Worm (Caenorhabditis elegans): ENCODE measurements around the gene tag-297.
A peak's percentile ranks its signal among the peaks of the same experiment; 100 is the strongest.

Gene tag-297

DNA sequence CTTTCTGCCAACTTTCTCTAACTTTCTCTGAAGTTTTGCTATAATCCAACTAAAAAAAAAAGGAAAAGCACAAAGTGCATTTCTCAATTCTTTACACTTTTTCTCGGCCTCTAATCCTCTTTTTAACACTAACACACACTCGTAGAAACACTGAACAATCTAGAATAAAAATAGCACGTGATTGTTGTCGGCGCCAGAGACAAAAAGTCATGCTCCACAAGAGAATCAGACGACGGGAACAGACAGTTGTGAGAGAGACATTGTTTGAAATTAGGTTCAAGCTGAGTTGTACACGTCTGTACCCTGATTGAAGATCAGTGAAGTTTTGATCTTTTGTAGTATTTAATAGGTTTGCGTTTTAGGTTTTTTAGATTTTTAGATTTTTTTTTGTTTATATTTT lies 29.1 kb upstream of the tag-297 start (continued):
- peak; percentile 61; the same call in 1 of the 2 replicates for TF ChIP-seq T26A8.4 (GFP tag; IDR thresholded peaks at IDR 0.05)
- TF ChIP-seq lin-13 (GFP tag; optimal IDR thresholded peaks at IDR 0.05) = peak; percentile 37
- no peak for TF ChIP-seq F37D6.2 (tag; optimal IDR thresholded peaks at IDR 0.05)
- TF ChIP-seq dve-1 (tag; optimal IDR thresholded peaks at IDR 0.05; ENCODE audit: insufficient read depth) = peak; percentile 99
- TF ChIP-seq nhr-42 (GFP tag; IDR thresholded peaks at IDR 0.05) = peak; percentile 73
- TF ChIP-seq daf-16 (GFP tag; optimal IDR thresholded peaks at IDR 0.05) = peak; percentile 13 to 74
- peak; percentile 90 for TF ChIP-seq daf-16 (tag; optimal IDR thresholded peaks at IDR 0.05)
- TF ChIP-seq lin-38 (GFP tag; IDR thresholded peaks at IDR 0.05) = no peak
- TF ChIP-seq nhr-6 (tag; optimal IDR thresholded peaks at IDR 0.05) = peak; percentile 41
- TF ChIP-seq aha-1 (tag) = peak; percentile 95
- peak; percentile 92 for TF ChIP-seq nhr-11 (tag; optimal IDR thresholded peaks at IDR 0.05)
- TF ChIP-seq pha-4 (GFP tag; IDR thresholded peaks at IDR 0.05) = peak; percentile 23; the same call in 1 of the 2 replicates
- TF ChIP-seq pha-4 (tag; optimal IDR thresholded peaks at IDR 0.05) = no peak
- TF ChIP-seq egl-43 (GFP tag; IDR thresholded peaks at IDR 0.05) = no peak
- peak; percentile 81 for TF ChIP-seq nhr-28 (tag; optimal IDR thresholded peaks at IDR 0.05)
- peak; percentile 48 for TF ChIP-seq nhr-102 (tag; optimal IDR thresholded peaks at IDR 0.05)
- no peak for TF ChIP-seq lin-29 (GFP tag; IDR thresholded peaks at IDR 0.05)
- no peak for TF ChIP-seq nhr-25 (tag; optimal IDR thresholded peaks at IDR 0.05; ENCODE audit: borderline replicate concordance, insufficient read depth)
- peak; percentile 91 for TF ChIP-seq hlh-11 (tag; optimal IDR thresholded peaks at IDR 0.05)
- TF ChIP-seq zip-2 (tag; optimal IDR thresholded peaks at IDR 0.05) = no peak
- peak; percentile 36 to 76 for TF ChIP-seq hif-1 (tag; optimal IDR thresholded peaks at IDR 0.05)
- peak; percentile 62; the same call in 1 of the 2 replicates for TF ChIP-seq mxl-2 (GFP tag; conservative IDR thresholded peaks at IDR 0.05)
- TF ChIP-seq nhr-10 (tag; optimal IDR thresholded peaks at IDR 0.05) = peak; percentile 67
- TF ChIP-seq jun-1 (tag; optimal IDR thresholded peaks at IDR 0.05) = no peak
- peak in 1 of 2 experiments; percentile 59 for TF ChIP-seq unc-62 (GFP tag; optimal IDR thresholded peaks at IDR 0.05 in 1 of 2)
- no peak for TF ChIP-seq unc-62 (tag; optimal IDR thresholded peaks at IDR 0.05)

DNA sequence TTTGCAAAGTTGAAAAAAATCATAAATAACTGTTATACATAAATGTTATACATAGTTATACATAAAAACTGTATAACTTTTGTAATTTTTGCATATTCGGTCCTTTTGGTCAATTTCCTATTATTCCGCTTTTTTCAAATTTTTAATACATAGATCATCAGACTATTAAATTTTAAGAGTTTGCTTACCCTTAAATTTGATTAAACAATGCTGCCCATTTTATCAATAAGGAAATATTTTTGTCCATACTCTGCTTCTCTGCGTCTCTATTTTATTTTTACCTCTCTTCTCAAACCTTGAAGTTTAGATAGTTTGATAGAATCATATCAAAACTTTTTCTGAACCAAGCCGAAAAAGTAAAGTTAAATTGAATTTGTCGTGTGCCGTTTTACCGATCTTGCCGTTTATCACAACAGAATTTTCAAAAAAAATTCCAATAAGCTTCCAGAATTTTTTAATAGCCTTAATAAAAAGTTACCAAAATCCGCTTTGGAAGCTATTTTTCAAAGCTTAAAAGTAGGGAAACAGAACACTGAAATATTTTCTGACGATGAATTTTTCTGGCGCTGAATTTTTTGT lies 28.1 kb upstream of the tag-297 start:
- no peak for TF ChIP-seq lin-1 (GFP tag; IDR thresholded peaks at IDR 0.05)
- TF ChIP-seq ceh-28 (tag; optimal IDR thresholded peaks at IDR 0.05) = no peak
- no peak for TF ChIP-seq php-3 (GFP tag; IDR thresholded peaks at IDR 0.05)
- no peak for TF ChIP-seq lsy-2 (tag; optimal IDR thresholded peaks at IDR 0.05)
- no peak for TF ChIP-seq unc-62 (GFP tag; optimal IDR thresholded peaks at IDR 0.05 in 1 of 2)
- TF ChIP-seq unc-62 (tag; optimal IDR thresholded peaks at IDR 0.05) = no peak
- no peak for TF ChIP-seq ztf-7 (tag; optimal IDR thresholded peaks at IDR 0.05)
- TF ChIP-seq attf-4 (tag; optimal IDR thresholded peaks at IDR 0.05) = no peak
- no peak for TF ChIP-seq dmd-6 (GFP tag; IDR thresholded peaks at IDR 0.05)
- TF ChIP-seq nhr-48 (tag; optimal IDR thresholded peaks at IDR 0.05) = no peak
- no peak for TF ChIP-seq F10B5.3 (tag; optimal IDR thresholded peaks at IDR 0.05)
- TF ChIP-seq hmg-1.1 (GFP tag; IDR thresholded peaks at IDR 0.05) = no peak
- TF ChIP-seq ceh-44 (GFP tag; IDR thresholded peaks at IDR 0.05) = no peak
- TF ChIP-seq nhr-28 (tag; optimal IDR thresholded peaks at IDR 0.05) = peak; percentile 43
- TF ChIP-seq spr-1 (tag; optimal IDR thresholded peaks at IDR 0.05) = no peak
- TF ChIP-seq dpl-1 (GFP tag; optimal IDR thresholded peaks at IDR 0.05) = no peak
- no peak for TF ChIP-seq lir-3 (tag; optimal IDR thresholded peaks at IDR 0.05)
- no peak for TF ChIP-seq lin-29 (GFP tag; IDR thresholded peaks at IDR 0.05)
- TF ChIP-seq Y105C5A.15 (GFP tag; IDR thresholded peaks at IDR 0.05) = 0 out of 2 replicates have a peak, but pooled peaks have one; percentile 58
- TF ChIP-seq daf-16 (GFP tag; optimal IDR thresholded peaks at IDR 0.05) = no peak
- TF ChIP-seq daf-16 (tag; optimal IDR thresholded peaks at IDR 0.05) = peak; percentile 79
- TF ChIP-seq F26F4.8 (GFP tag; conservative IDR thresholded peaks at IDR 0.05) = no peak
- no peak for TF ChIP-seq saeg-2 (GFP tag; IDR thresholded peaks at IDR 0.05)
- peak; percentile 54 for TF ChIP-seq aha-1 (tag)
- no peak for TF ChIP-seq fos-1 (tag; optimal IDR thresholded peaks at IDR 0.05)
- no peak for TF ChIP-seq nhr-237 (tag; optimal IDR thresholded peaks at IDR 0.05)
- TF ChIP-seq lin-38 (GFP tag; IDR thresholded peaks at IDR 0.05) = no peak
- TF ChIP-seq lim-7 (GFP tag; IDR thresholded peaks at IDR 0.05) = no peak
- TF ChIP-seq tra-1 (GFP tag; IDR thresholded peaks at IDR 0.05) = no peak
- TF ChIP-seq lin-15B (tag; optimal IDR thresholded peaks at IDR 0.05) = no peak
- TF ChIP-seq mxl-2 (GFP tag; conservative IDR thresholded peaks at IDR 0.05) = no peak
- no peak for TF ChIP-seq snpc-4 (tag; optimal IDR thresholded peaks at IDR 0.05)
- TF ChIP-seq mxl-3 (GFP tag; optimal IDR thresholded peaks at IDR 0.05) = no peak
- TF ChIP-seq dve-1 (tag; optimal IDR thresholded peaks at IDR 0.05; ENCODE audit: insufficient read depth) = peak; percentile 24

All from whole organism, L4 larva.